Worm (Caenorhabditis elegans) whole organism, L4 larva: ENCODE results near the gene fbxc-34.

Experiments
- ama-1 ChIP-seq: fragments of 150-350 bp; optimal IDR thresholded peaks from 2 replicates; lab custom pipeline; 2014; ENCODE audit warnings: inconsistent platforms, mixed read lengths
- cey-2 ChIP-seq: sonication (generic microtip); optimal IDR thresholded peaks from 3 replicates; lab custom pipeline; 2017; ENCODE audit warnings: missing genetic modification characterization, mild to moderate bottlenecking, missing compliant biosample characterization, antibody characterized with exemption, borderline replicate concordance; ENCODE audit not compliant: insufficient read depth
- ctbp-1 ChIP-seq: fragments of 200-800 bp; sonication (Bioruptor generic); IDR thresholded peaks from 2 replicates; pipeline ENCODE4 v1.3.6; 2022; ENCODE audit warnings: missing genetic modification reagents, missing genetic modification characterization, missing compliant biosample characterization
- dpl-1 ChIP-seq: fragments of 150-350 bp; optimal IDR thresholded peaks from 2 replicates; lab custom pipeline; 2014; ENCODE audit warnings: missing biosample characterization, missing genetic modification reagents, missing genetic modification characterization
- lin-13 ChIP-seq: fragments of 150-350 bp; optimal IDR thresholded peaks from 2 replicates; lab custom pipeline; 2014; ENCODE audit warnings: missing biosample characterization, missing genetic modification reagents, missing genetic modification characterization
- nhr-25 ChIP-seq: sonication (generic microtip); optimal IDR thresholded peaks from 2 replicates; lab custom pipeline; 2017; ENCODE audit warnings: missing genetic modification characterization, mild to moderate bottlenecking, missing compliant biosample characterization, antibody characterized with exemption, moderate library complexity, borderline replicate concordance; ENCODE audit not compliant: insufficient read depth
- nhr-76 ChIP-seq: fragments of 150-350 bp; optimal IDR thresholded peaks from 2 replicates; lab custom pipeline; 2014; ENCODE audit warnings: missing biosample characterization, missing genetic modification characterization
- nhr-77 ChIP-seq: fragments of 150-350 bp; optimal IDR thresholded peaks from 2 replicates; lab custom pipeline; 2014; ENCODE audit warnings: missing biosample characterization, missing genetic modification characterization
- pqm-1 ChIP-seq: sonication (generic microtip); optimal IDR thresholded peaks from 2 replicates; lab custom pipeline; 2017; ENCODE audit warnings: missing biosample characterization, missing genetic modification characterization

DNA sequence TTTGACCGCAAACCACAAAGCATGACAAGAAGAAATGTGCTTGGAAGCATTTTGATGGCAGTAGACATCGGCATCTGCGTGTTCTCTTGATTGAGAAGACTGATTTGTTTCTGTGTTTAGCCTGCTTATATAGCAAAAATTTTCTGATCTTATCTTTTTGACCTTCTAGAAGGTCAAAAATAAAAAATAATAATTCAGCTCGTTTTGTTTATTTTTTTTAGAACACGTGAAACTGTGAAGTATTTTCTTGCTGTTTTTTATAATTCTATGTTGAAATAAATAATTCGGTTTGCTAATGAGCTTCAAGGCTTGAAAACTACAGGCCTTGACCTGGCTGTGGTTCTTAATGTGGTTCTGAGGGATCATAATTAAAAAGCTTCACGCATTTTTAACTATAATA is 3.6 kb upstream of the fbxc-34 start, which contains the start of gene R07C3.13:
- TF ChIP-seq pqm-1 (tag; lab: Kevin White, UChicago) (no peak), lin-13 (GFP tag; lab: Kevin White, UChicago) (no peak), nhr-76 (no peak), ctbp-1 (no peak), nhr-25 (tag; lab: Kevin White, UChicago) (no peak), cey-2 (tag; lab: Kevin White, UChicago) (no peak), dpl-1 (GFP tag; lab: Kevin White, UChicago) (no peak), nhr-77 (no peak), ama-1 (no peak)
